Fruit fly (Drosophila melanogaster) whole organism, embryonic: ENCODE measurements around the gene parvin.

Source experiments
- Adf1 ChIP-seq: fragments of 200-800 bp; sonication (Bioruptor generic); IDR thresholded peaks from 2 replicates; pipeline ENCODE4 v1.3.6; 2022; ENCODE audit warnings: missing biosample characterization, missing genetic modification characterization
- Atf-2 ChIP-seq: fragments of 200-800 bp; sonication (Bioruptor generic); optimal IDR thresholded peaks from 2 replicates; lab custom pipeline; 2016; ENCODE audit warnings: missing biosample characterization, missing genetic modification characterization
- Atf3 ChIP-seq: fragments of 200-800 bp; sonication (Bioruptor generic); optimal IDR thresholded peaks from 3 replicates; lab custom pipeline; 2016; ENCODE audit warnings: missing biosample characterization, missing genetic modification characterization
- B-H1 ChIP-seq: fragments of 200-800 bp; sonication (Bioruptor generic); IDR thresholded peaks from 3 replicates; pipeline ENCODE4 v1.3.6; 2022; ENCODE audit warnings: missing biosample characterization, missing genetic modification characterization
- CG10366 ChIP-seq: fragments of 200-800 bp; sonication (Bioruptor generic); IDR thresholded peaks from 2 replicates; pipeline ENCODE4 v1.3.6; 2022; ENCODE audit warnings: missing biosample characterization, missing genetic modification characterization
- CG10462 ChIP-seq: fragments of 200-800 bp; sonication (Bioruptor generic); optimal IDR thresholded peaks from 2 replicates; lab custom pipeline; 2016; ENCODE audit warnings: missing biosample characterization, missing genetic modification characterization
- CG12155 ChIP-seq: fragments of 200-800 bp; sonication (Bioruptor generic); optimal IDR thresholded peaks from 3 replicates; lab custom pipeline; 2016; ENCODE audit warnings: missing biosample characterization, missing genetic modification characterization
- CG13424 ChIP-seq: fragments of 200-800 bp; sonication (Bioruptor generic); optimal IDR thresholded peaks from 2 replicates; lab custom pipeline; 2019; ENCODE audit warnings: missing biosample characterization, mild to moderate bottlenecking, missing genetic modification characterization, moderate library complexity
- CG17359 ChIP-seq: fragments of 200-800 bp; sonication (Bioruptor generic); optimal IDR thresholded peaks from 3 replicates; lab custom pipeline; 2018; ENCODE audit warnings: missing biosample characterization, mild to moderate bottlenecking, missing genetic modification characterization, moderate library complexity
- CG17361 ChIP-seq: fragments of 200-800 bp; sonication (Bioruptor generic); IDR thresholded peaks from 3 replicates; pipeline ENCODE4 v1.3.6; 2022; ENCODE audit warnings: missing biosample characterization, missing genetic modification characterization
- CG18599 ChIP-seq: fragments of 200-800 bp; sonication (Bioruptor generic); optimal IDR thresholded peaks from 3 replicates; lab custom pipeline; 2017; ENCODE audit warnings: missing biosample characterization, missing genetic modification characterization, mild to moderate bottlenecking, moderate library complexity, missing genetic modification reagents
- CG2116 ChIP-seq: fragments of 200-800 bp; sonication (Bioruptor generic); optimal IDR thresholded peaks from 3 replicates; lab custom pipeline; 2018; ENCODE audit warnings: missing biosample characterization, mild to moderate bottlenecking, missing genetic modification characterization
- CG30403 ChIP-seq: fragments of 200-800 bp; sonication (Bioruptor generic); optimal IDR thresholded peaks from 3 replicates; lab custom pipeline; 2016; ENCODE audit warnings: missing biosample characterization, missing genetic modification characterization
- CG3407 ChIP-seq: fragments of 200-800 bp; sonication (Bioruptor generic); optimal IDR thresholded peaks from 2 replicates; lab custom pipeline; 2018; ENCODE audit warnings: missing biosample characterization, mild to moderate bottlenecking, missing genetic modification characterization
- CG34422 ChIP-seq: fragments of 200-800 bp; sonication (Bioruptor generic); IDR thresholded peaks from 3 replicates; pipeline ENCODE4 v1.3.6; 2022; ENCODE audit warnings: missing biosample characterization, missing genetic modification characterization
- CG42726 ChIP-seq: fragments of 200-800 bp; sonication (Bioruptor generic); IDR thresholded peaks from 2 replicates; pipeline ENCODE4 v1.3.6; 2022; ENCODE audit warnings: missing biosample characterization, missing genetic modification characterization; ENCODE audit not compliant: partially characterized antibody
- CG4707 ChIP-seq: fragments of 200-800 bp; sonication (Bioruptor generic); optimal IDR thresholded peaks from 2 replicates; lab custom pipeline; 2018; ENCODE audit warnings: missing biosample characterization, mild to moderate bottlenecking, missing genetic modification characterization, moderate library complexity
- CG8944 ChIP-seq: fragments of 200-800 bp; sonication (Bioruptor generic); optimal IDR thresholded peaks from 3 replicates; lab custom pipeline; 2016; ENCODE audit warnings: missing biosample characterization, missing genetic modification characterization
- CG9817 ChIP-seq: fragments of 200-800 bp; sonication (Bioruptor generic); optimal IDR thresholded peaks from 2 replicates; lab custom pipeline; 2018; ENCODE audit warnings: missing biosample characterization, mild to moderate bottlenecking, missing genetic modification characterization, moderate library complexity
- Camta ChIP-seq: fragments of 200-800 bp; sonication (Bioruptor generic); optimal IDR thresholded peaks from 2 replicates; lab custom pipeline; 2016; ENCODE audit warnings: missing biosample characterization, missing genetic modification characterization
- D ChIP-seq, 2 experiments: fragments of 200-800 bp in 1 of 2; fragments of >200 bp in 1 of 2; sonication (Bioruptor generic) in 1 of 2; optimal IDR thresholded peaks; 2 replicates in 1 of 2; 3 replicates in 1 of 2; lab custom pipeline; 2017; ENCODE audit warnings: mild to moderate bottlenecking in 1 of 2, missing biosample characterization in 1 of 2, missing genetic modification characterization in 1 of 2, missing genetic modification reagents in 1 of 2
- D19B ChIP-seq: fragments of 200-800 bp; sonication (Bioruptor generic); optimal IDR thresholded peaks from 2 replicates; lab custom pipeline; 2017; ENCODE audit warnings: missing biosample characterization, mild to moderate bottlenecking, missing genetic modification characterization
- Doc3 ChIP-seq: fragments of 200-800 bp; sonication (Bioruptor generic); IDR thresholded peaks from 3 replicates; pipeline ENCODE4 v1.3.6; 2022; ENCODE audit warnings: missing biosample characterization, missing genetic modification characterization; ENCODE audit not compliant: partially characterized antibody
- Dref ChIP-seq: fragments of 200-800 bp; sonication (Bioruptor generic); IDR thresholded peaks from 2 replicates; pipeline ENCODE4 v1.3.6; 2022; ENCODE audit warnings: missing biosample characterization, missing genetic modification characterization
- Hsf ChIP-seq: fragments of 200-800 bp; sonication (Bioruptor generic); optimal IDR thresholded peaks from 3 replicates; lab custom pipeline; 2016; ENCODE audit warnings: missing biosample characterization, missing genetic modification characterization
- Med ChIP-seq: fragments of 200-800 bp; sonication (Bioruptor generic); peaks from one replicate; lab custom pipeline; 2016; ENCODE audit warnings: missing biosample characterization, missing genetic modification characterization, mild to moderate bottlenecking, inconsistent platforms, moderate library complexity
- NC2β ChIP-seq: fragments of 200-800 bp; sonication (Bioruptor generic); optimal IDR thresholded peaks from 2 replicates; lab custom pipeline; 2016; ENCODE audit warnings: missing biosample characterization, missing genetic modification characterization
- NK7.1 ChIP-seq: fragments of 200-800 bp; sonication (Bioruptor generic); optimal IDR thresholded peaks from 3 replicates; lab custom pipeline; 2016; ENCODE audit warnings: missing biosample characterization, missing genetic modification characterization
- NfI ChIP-seq: fragments of 200-800 bp; sonication (Bioruptor generic); optimal IDR thresholded peaks from 3 replicates; lab custom pipeline; 2018; ENCODE audit warnings: missing biosample characterization, mild to moderate bottlenecking, missing genetic modification characterization, moderate library complexity
- Trl ChIP-seq, 3 experiments: fragments of >200 bp in 2 of 3; fragments of 200-800 bp in 1 of 3; sonication (Bioruptor generic) in 1 of 3; optimal IDR thresholded peaks; 2 replicates in 1 of 3; 3 replicates in 2 of 3; lab custom pipeline; 2016 to 2017; ENCODE audit warnings: missing biosample characterization in 1 of 3, missing genetic modification characterization in 1 of 3
- Xbp1 ChIP-seq: fragments of 200-800 bp; sonication (Bioruptor generic); optimal IDR thresholded peaks from 3 replicates; lab custom pipeline; 2016; ENCODE audit warnings: missing biosample characterization, mild to moderate bottlenecking, missing genetic modification characterization
- bcd ChIP-seq: fragments of 200-800 bp; sonication (Bioruptor generic); optimal IDR thresholded peaks from 2 replicates; lab custom pipeline; 2017; ENCODE audit warnings: missing biosample characterization, mild to moderate bottlenecking, missing genetic modification characterization
- btn ChIP-seq: fragments of 200-800 bp; sonication (Bioruptor generic); optimal IDR thresholded peaks from 2 replicates; lab custom pipeline; 2016; ENCODE audit warnings: missing biosample characterization, missing genetic modification characterization
- chif ChIP-seq, 2 experiments: fragments of 200-800 bp; sonication (Bioruptor generic); optimal IDR thresholded peaks; 3 replicates each; lab custom pipeline; 2016; ENCODE audit warnings: missing biosample characterization in 2 of 2, missing genetic modification characterization in 2 of 2
- en ChIP-seq: fragments of 200-800 bp; sonication (Bioruptor generic); optimal IDR thresholded peaks from 2 replicates; lab custom pipeline; 2016; ENCODE audit warnings: missing biosample characterization, missing genetic modification characterization
- fru ChIP-seq: fragments of >200 bp; optimal IDR thresholded peaks from 2 replicates; lab custom pipeline; 2017
- gem ChIP-seq: fragments of 200-800 bp; sonication (Bioruptor generic); optimal IDR thresholded peaks from 2 replicates; lab custom pipeline; 2019; ENCODE audit warnings: missing biosample characterization, mild to moderate bottlenecking, missing genetic modification characterization, moderate library complexity
- grn ChIP-seq: fragments of 200-800 bp; sonication (Bioruptor generic); optimal IDR thresholded peaks from 3 replicates; lab custom pipeline; 2017; ENCODE audit warnings: missing biosample characterization, missing genetic modification characterization
- kay ChIP-seq: fragments of 200-800 bp; sonication (Bioruptor generic); optimal IDR thresholded peaks from 2 replicates; lab custom pipeline; 2016; ENCODE audit warnings: missing biosample characterization, missing genetic modification characterization
- lab ChIP-seq: fragments of 200-800 bp; sonication (Bioruptor generic); optimal IDR thresholded peaks from 3 replicates; lab custom pipeline; 2017; ENCODE audit warnings: missing biosample characterization, missing genetic modification characterization, mild to moderate bottlenecking, moderate library complexity, missing genetic modification reagents
- lbe ChIP-seq: fragments of 200-800 bp; sonication (Bioruptor generic); optimal IDR thresholded peaks from 2 replicates; lab custom pipeline; 2016; ENCODE audit warnings: missing biosample characterization, mild to moderate bottlenecking, missing genetic modification characterization
- mirr ChIP-seq: fragments of 200-800 bp; sonication (Bioruptor generic); optimal IDR thresholded peaks from 3 replicates; lab custom pipeline; 2018; ENCODE audit warnings: missing biosample characterization, mild to moderate bottlenecking, missing genetic modification characterization
- pros ChIP-seq: fragments of 200-800 bp; sonication (Bioruptor generic); optimal IDR thresholded peaks from 3 replicates; lab custom pipeline; 2019; ENCODE audit warnings: missing biosample characterization, mild to moderate bottlenecking, missing genetic modification characterization, moderate library complexity
- ranshi ChIP-seq: fragments of 200-800 bp; sonication (Bioruptor generic); IDR thresholded peaks from 2 replicates; pipeline ENCODE4 v1.3.6; 2022; ENCODE audit warnings: missing biosample characterization, missing genetic modification characterization
- seq ChIP-seq: fragments of 200-800 bp; sonication (Bioruptor generic); IDR thresholded peaks from 2 replicates; pipeline ENCODE4 v1.3.6; 2022; ENCODE audit warnings: missing biosample characterization, missing genetic modification characterization
- tio ChIP-seq: fragments of 200-800 bp; sonication (Bioruptor generic); optimal IDR thresholded peaks from 2 replicates; lab custom pipeline; 2017; ENCODE audit warnings: missing biosample characterization, missing genetic modification characterization, inconsistent platforms
- twi ChIP-seq: fragments of 200-800 bp; optimal IDR thresholded peaks from 2 replicates; lab custom pipeline; 2019; ENCODE audit warnings: missing biosample characterization, mild to moderate bottlenecking, missing genetic modification characterization, moderate library complexity
- wdn ChIP-seq: fragments of 200-800 bp; sonication (Bioruptor generic); IDR thresholded peaks from 2 replicates; pipeline ENCODE4 v1.3.6; 2022; ENCODE audit warnings: missing biosample characterization, missing genetic modification characterization
- zf30C ChIP-seq: fragments of 200-800 bp; sonication (Bioruptor generic); optimal IDR thresholded peaks from 3 replicates; lab custom pipeline; 2018; ENCODE audit warnings: missing biosample characterization, mild to moderate bottlenecking, missing genetic modification characterization

The parvin gene

DNA sequence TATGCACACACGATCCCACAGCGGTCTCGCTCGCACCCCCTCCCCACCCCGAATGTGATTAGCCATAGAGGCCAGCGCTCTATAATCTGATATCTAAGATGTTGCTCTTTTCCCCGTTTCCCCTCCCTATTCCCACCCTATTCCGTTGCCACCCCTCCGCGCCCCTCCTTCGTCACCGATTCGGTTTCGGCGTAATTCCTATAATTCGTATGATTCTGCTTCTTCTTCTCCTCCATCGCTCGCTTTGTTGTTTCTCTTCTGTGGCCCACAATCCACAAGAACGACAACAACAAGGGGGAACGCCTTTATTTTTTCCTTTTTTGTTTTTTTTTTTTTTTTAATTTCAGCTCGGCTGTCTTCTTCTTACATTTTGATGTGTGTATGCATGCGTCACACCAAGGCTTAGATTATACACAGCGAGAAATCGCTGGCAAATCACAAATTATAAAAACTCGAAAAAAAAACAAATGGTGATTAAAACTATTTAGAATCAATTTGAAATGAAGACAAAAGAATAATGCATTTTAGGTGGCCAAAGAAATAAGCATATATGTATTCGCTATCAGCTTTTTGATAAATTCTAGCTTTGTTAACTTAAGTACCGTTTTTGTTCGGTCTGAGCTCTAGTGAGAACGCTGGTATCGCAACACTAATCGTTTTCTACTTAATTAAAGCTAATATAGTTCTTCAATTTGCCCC, 24.1 kb downstream of the parvin start (continued):
- no peak for TF ChIP-seq CG9817 (tag; lab: Kevin White, UChicago)
- TF ChIP-seq D19B (GFP tag; lab: Kevin White, UChicago): no peak
- TF ChIP-seq NfI (GFP tag; lab: Kevin White, UChicago): no peak
- TF ChIP-seq Camta: peak; percentile 43
- TF ChIP-seq Med (GFP tag; lab: Kevin White, UChicago): peak; percentile 78
- TF ChIP-seq NC2β (GFP tag; lab: Kevin White, UChicago): peak; percentile 25
- peak; percentile 21 for TF ChIP-seq lbe (GFP tag; lab: Kevin White, UChicago)
- peak; percentile 39; the same call in 1 of the 3 replicates for TF ChIP-seq CG34422 (GFP tag; lab: Robert Waterston, UW)
- TF ChIP-seq zf30C (GFP tag; lab: Kevin White, UChicago): peak; percentile 83
- TF ChIP-seq Doc3 (GFP tag; lab: Robert Waterston, UW): no peak
- no peak for TF ChIP-seq Atf3 (GFP tag; lab: Kevin White, UChicago)
- peak; percentile 51 for TF ChIP-seq CG30403
- no peak for TF ChIP-seq B-H1
- no peak for TF ChIP-seq grn (GFP tag; lab: Kevin White, UChicago)
- TF ChIP-seq lab (GFP tag; lab: Kevin White, UChicago): peak; percentile 15
- TF ChIP-seq CG10366 (GFP tag; lab: Robert Waterston, UW): peak; percentile 18; the same call in 1 of the 2 replicates
- peak; percentile 6 for TF ChIP-seq NK7.1
- peak; percentile 71 for TF ChIP-seq pros (GFP tag; lab: Kevin White, UChicago)
- TF ChIP-seq CG17359 (tag; lab: Kevin White, UChicago): peak; percentile 32
- TF ChIP-seq Hsf (GFP tag; lab: Kevin White, UChicago): peak; percentile 42
- TF ChIP-seq btn (GFP tag; lab: Kevin White, UChicago): no peak
- TF ChIP-seq CG2116 (GFP tag; lab: Kevin White, UChicago): peak; percentile 9
- TF ChIP-seq Dref (GFP tag; lab: Robert Waterston, UW): no peak
- peak; percentile 24; the same call in 1 of the 2 replicates for TF ChIP-seq ranshi (GFP tag; lab: Robert Waterston, UW)
- no peak for TF ChIP-seq Trl (optimal IDR thresholded peaks at IDR 0.05; lab: Kevin White, UChicago)
- peak; percentile 37 for TF ChIP-seq Trl (GFP tag; optimal IDR thresholded peaks at IDR 0.05; lab: Kevin White, UChicago)
- peak; percentile 45 for TF ChIP-seq Atf-2
- peak; percentile 63 for TF ChIP-seq CG17361 (GFP tag; lab: Robert Waterston, UW)
- TF ChIP-seq wdn (GFP tag; lab: Robert Waterston, UW): no peak
- TF ChIP-seq mirr (GFP tag; lab: Kevin White, UChicago): no peak
- no peak for TF ChIP-seq CG10462 (GFP tag; lab: Kevin White, UChicago)
- no peak for TF ChIP-seq twi (tag; lab: Kevin White, UChicago)
- no peak for TF ChIP-seq CG4707 (GFP tag; lab: Kevin White, UChicago)
- TF ChIP-seq chif (GFP tag; optimal IDR thresholded peaks at IDR 0.05; lab: Kevin White, UChicago): peak in 1 of 2 experiments; percentile 59
- TF ChIP-seq fru (lab: Kevin White, UChicago): no peak
- TF ChIP-seq seq (GFP tag; lab: Robert Waterston, UW): no peak
- peak; percentile 15 for TF ChIP-seq CG12155 (GFP tag; lab: Kevin White, UChicago)
- peak; percentile 13 for TF ChIP-seq CG13424 (tag; lab: Kevin White, UChicago)
- peak; percentile 8 for TF ChIP-seq Xbp1 (GFP tag; lab: Kevin White, UChicago)
- peak; percentile 4 for TF ChIP-seq CG3407 (GFP tag; lab: Kevin White, UChicago)
- TF ChIP-seq kay (GFP tag; lab: Kevin White, UChicago): peak; percentile 25
- no peak for TF ChIP-seq CG42726
- peak; percentile 38 for TF ChIP-seq CG8944
- peak; percentile 9 for TF ChIP-seq en (GFP tag; lab: Kevin White, UChicago)
- peak; percentile 13 for TF ChIP-seq bcd (GFP tag; lab: Kevin White, UChicago)
- peak; percentile 26 for TF ChIP-seq CG18599
- TF ChIP-seq tio (GFP tag; lab: Kevin White, UChicago): no peak
- TF ChIP-seq Adf1: no peak
- no peak for TF ChIP-seq D (optimal IDR thresholded peaks at IDR 0.05; lab: Kevin White, UChicago)
- peak; percentile 50 for TF ChIP-seq D (GFP tag; optimal IDR thresholded peaks at IDR 0.05; lab: Kevin White, UChicago)
- TF ChIP-seq gem (tag; lab: Kevin White, UChicago): peak; percentile 73
